Worm (Caenorhabditis elegans) whole organism, L4 larva: ENCODE measurements around the gene lin-5.

Experiments used
- F49E8.2 ChIP-seq: sonication (generic microtip); optimal IDR thresholded peaks from 2 replicates; lab custom pipeline; 2016; ENCODE audit warnings: missing compliant biosample characterization, mild to moderate bottlenecking, missing genetic modification characterization, borderline replicate concordance
- R02D3.7 ChIP-seq: fragments of 150-350 bp; sonication (generic microtip); optimal IDR thresholded peaks from 3 replicates; lab custom pipeline; 2014; ENCODE audit warnings: missing biosample characterization, missing genetic modification characterization
- T20F7.1 ChIP-seq: fragments of 200-800 bp; sonication (Bioruptor generic); optimal IDR thresholded peaks from 2 replicates; lab custom pipeline; 2018; ENCODE audit warnings: mild to moderate bottlenecking, missing genetic modification characterization, missing compliant biosample characterization
- T26A8.4 ChIP-seq: fragments of 200-800 bp; sonication (Bioruptor generic); IDR thresholded peaks from 2 replicates; pipeline ENCODE4 v1.3.6; 2022; ENCODE audit warnings: missing genetic modification characterization, missing compliant biosample characterization
- Y5F2A.4 ChIP-seq: fragments of 200-800 bp; sonication (Bioruptor generic); optimal IDR thresholded peaks from 2 replicates; lab custom pipeline; 2018; ENCODE audit warnings: mild to moderate bottlenecking, missing genetic modification characterization, missing compliant biosample characterization
- Y75B8A.6 ChIP-seq: fragments of 200-800 bp; sonication (Bioruptor generic); IDR thresholded peaks from 2 replicates; pipeline ENCODE4 v1.3.6; 2022; ENCODE audit warnings: missing genetic modification reagents, missing genetic modification characterization, missing compliant biosample characterization
- ZK337.2 ChIP-seq: fragments of 200-800 bp; sonication (Bioruptor generic); IDR thresholded peaks from 2 replicates; pipeline ENCODE4 v1.3.6; 2022; ENCODE audit warnings: missing genetic modification reagents, missing genetic modification characterization, missing compliant biosample characterization
- aha-1 ChIP-seq: fragments of 150-350 bp; peaks from one replicate; lab custom pipeline; 2014; ENCODE audit warnings: missing biosample characterization, missing genetic modification characterization
- arid-1 ChIP-seq: fragments of 200-800 bp; sonication (Bioruptor generic); conservative IDR thresholded peaks from 2 replicates; pipeline ENCODE4 v1.3.6; 2022; ENCODE audit warnings: missing genetic modification reagents, missing genetic modification characterization, missing compliant biosample characterization
- ceh-20 ChIP-seq: fragments of 200-800 bp; sonication (Bioruptor generic); IDR thresholded peaks from 2 replicates; pipeline ENCODE4 v1.3.6; 2022; ENCODE audit warnings: missing genetic modification reagents, missing genetic modification characterization, missing compliant biosample characterization
- ceh-28 ChIP-seq: fragments of 150-350 bp; optimal IDR thresholded peaks from 2 replicates; lab custom pipeline; 2014; ENCODE audit warnings: missing biosample characterization, missing genetic modification reagents, missing genetic modification characterization
- ceh-62 ChIP-seq: sonication (generic microtip); optimal IDR thresholded peaks from 2 replicates; lab custom pipeline; 2017; ENCODE audit warnings: missing biosample characterization, missing genetic modification characterization
- daf-12 ChIP-seq: fragments of 150-350 bp; optimal IDR thresholded peaks from 2 replicates; lab custom pipeline; 2014; ENCODE audit warnings: missing biosample characterization, missing genetic modification reagents, missing genetic modification characterization
- daf-16 ChIP-seq, 3 experiments: sonication (generic microtip); optimal IDR thresholded peaks; 2 replicates each; lab custom pipeline; 2016 to 2017; ENCODE audit warnings: missing genetic modification characterization in 3 of 3, missing genetic modification reagents in 3 of 3, mild to moderate bottlenecking in 2 of 3, missing compliant biosample characterization in 2 of 3, missing biosample characterization in 1 of 3, moderate library complexity in 1 of 3
- dpl-1 ChIP-seq: fragments of 150-350 bp; optimal IDR thresholded peaks from 2 replicates; lab custom pipeline; 2014; ENCODE audit warnings: missing biosample characterization, missing genetic modification reagents, missing genetic modification characterization
- dve-1 ChIP-seq: sonication (generic microtip); optimal IDR thresholded peaks from 2 replicates; lab custom pipeline; 2017; ENCODE audit warnings: antibody characterized with exemption, mild to moderate bottlenecking, missing genetic modification characterization, missing compliant biosample characterization; ENCODE audit not compliant: insufficient read depth
- hif-1 ChIP-seq, 2 experiments: sonication (generic microtip); optimal IDR thresholded peaks; 2 replicates each; lab custom pipeline; 2016 to 2017; ENCODE audit warnings: missing compliant biosample characterization in 2 of 2, missing genetic modification characterization in 2 of 2, missing genetic modification reagents in 2 of 2, missing genotype in 2 of 2, mild to moderate bottlenecking in 1 of 2
- hlh-30 ChIP-seq: sonication (generic microtip); optimal IDR thresholded peaks from 2 replicates; lab custom pipeline; 2017; ENCODE audit warnings: antibody characterized with exemption, mild to moderate bottlenecking, missing genetic modification characterization, missing compliant biosample characterization; ENCODE audit not compliant: insufficient read depth
- hmg-1.1 ChIP-seq: fragments of 200-800 bp; sonication (Bioruptor generic); IDR thresholded peaks from 2 replicates; pipeline ENCODE4 v1.3.6; 2022; ENCODE audit warnings: missing genetic modification reagents, missing genetic modification characterization, missing compliant biosample characterization
- jun-1 ChIP-seq: fragments of 150-350 bp; optimal IDR thresholded peaks from 2 replicates; lab custom pipeline; 2014; ENCODE audit warnings: missing biosample characterization, missing genetic modification reagents, missing genetic modification characterization
- lim-7 ChIP-seq: fragments of 200-800 bp; sonication (Bioruptor generic); IDR thresholded peaks from 2 replicates; pipeline ENCODE4 v1.3.6; 2022; ENCODE audit warnings: missing genetic modification characterization, missing compliant biosample characterization
- lin-29 ChIP-seq: fragments of 200-800 bp; sonication (Bioruptor generic); IDR thresholded peaks from 2 replicates; pipeline ENCODE4 v1.3.6; 2022; ENCODE audit warnings: missing genetic modification reagents, missing genetic modification characterization, missing compliant biosample characterization
- lin-39 ChIP-seq: fragments of 150-350 bp; optimal IDR thresholded peaks from 2 replicates; lab custom pipeline; 2014; ENCODE audit warnings: missing biosample characterization, missing genetic modification reagents, missing genetic modification characterization
- lsy-2 ChIP-seq, 2 experiments: fragments of 150-350 bp in 1 of 2; sonication (generic microtip) in 1 of 2; optimal IDR thresholded peaks; 2 replicates each; lab custom pipeline; 2014 to 2017; ENCODE audit warnings: missing biosample characterization in 2 of 2, missing genetic modification characterization in 2 of 2
- mdt-29 ChIP-seq: fragments of 200-800 bp; sonication (Bioruptor generic); IDR thresholded peaks from 2 replicates; pipeline ENCODE4 v1.3.6; 2022; ENCODE audit warnings: missing genetic modification reagents, missing genetic modification characterization, missing compliant biosample characterization
- mep-1 ChIP-seq: fragments of 150-350 bp; sonication (generic microtip); optimal IDR thresholded peaks from 3 replicates; lab custom pipeline; 2014; ENCODE audit warnings: missing biosample characterization, missing genetic modification characterization
- mes-2 ChIP-seq: sonication (generic microtip); optimal IDR thresholded peaks from 2 replicates; lab custom pipeline; 2016; ENCODE audit warnings: missing genotype, mild to moderate bottlenecking, missing genetic modification characterization, missing compliant biosample characterization; ENCODE audit not compliant: poor library complexity, severe bottlenecking
- nhr-102 ChIP-seq: sonication (generic microtip); optimal IDR thresholded peaks from 2 replicates; lab custom pipeline; 2016; ENCODE audit warnings: mild to moderate bottlenecking, missing genetic modification characterization, moderate library complexity, missing compliant biosample characterization
- nhr-111 ChIP-seq: fragments of 200-800 bp; sonication (Bioruptor generic); optimal IDR thresholded peaks from 2 replicates; lab custom pipeline; 2018; ENCODE audit warnings: mild to moderate bottlenecking, missing genetic modification characterization, missing compliant biosample characterization
- nhr-237 ChIP-seq: sonication (generic microtip); optimal IDR thresholded peaks from 2 replicates; lab custom pipeline; 2017; ENCODE audit warnings: missing biosample characterization, missing genetic modification characterization
- nhr-28 ChIP-seq: fragments of 150-350 bp; optimal IDR thresholded peaks from 2 replicates; lab custom pipeline; 2014; ENCODE audit warnings: missing biosample characterization, missing genetic modification characterization
- nhr-41 ChIP-seq: fragments of 200-800 bp; sonication (Bioruptor generic); IDR thresholded peaks from 2 replicates; pipeline ENCODE4 v1.3.6; 2022; ENCODE audit warnings: missing genetic modification reagents, missing genetic modification characterization, missing compliant biosample characterization
- nhr-48 ChIP-seq: sonication (generic microtip); optimal IDR thresholded peaks from 2 replicates; lab custom pipeline; 2016; ENCODE audit warnings: mild to moderate bottlenecking, missing genetic modification characterization, missing compliant biosample characterization
- nhr-6 ChIP-seq: fragments of 150-350 bp; optimal IDR thresholded peaks from 2 replicates; lab custom pipeline; 2014; ENCODE audit warnings: missing biosample characterization, missing genetic modification characterization
- nhr-76 ChIP-seq: fragments of 150-350 bp; optimal IDR thresholded peaks from 2 replicates; lab custom pipeline; 2014; ENCODE audit warnings: missing biosample characterization, missing genetic modification characterization
- rbr-2 ChIP-seq: sonication (generic microtip); optimal IDR thresholded peaks from 2 replicates; lab custom pipeline; 2016; ENCODE audit warnings: missing genotype, missing genetic modification characterization, missing compliant biosample characterization
- set-16 ChIP-seq: fragments of 200-800 bp; sonication (Bioruptor generic); IDR thresholded peaks from 2 replicates; pipeline ENCODE4 v1.3.6; 2022; ENCODE audit warnings: missing genetic modification reagents, missing genetic modification characterization, missing compliant biosample characterization
- unc-39 ChIP-seq: sonication (generic microtip); optimal IDR thresholded peaks from 2 replicates; lab custom pipeline; 2017; ENCODE audit warnings: missing biosample characterization, missing genetic modification characterization
- unc-62 ChIP-seq, 3 experiments: fragments of 150-350 bp in 1 of 3; sonication (generic microtip); optimal IDR thresholded peaks in 2 of 3; peaks in 1 of 3; 1 replicate in 1 of 3; 2 replicates in 2 of 3; lab custom pipeline; 2014 to 2017; ENCODE audit warnings: missing biosample characterization in 3 of 3, missing genetic modification characterization in 3 of 3, missing genetic modification reagents in 3 of 3, missing genotype in 1 of 3
- zag-1 ChIP-seq: fragments of 150-350 bp; optimal IDR thresholded peaks from 2 replicates; lab custom pipeline; 2014; ENCODE audit warnings: missing biosample characterization, missing genetic modification characterization

lin-5 gene

DNA sequence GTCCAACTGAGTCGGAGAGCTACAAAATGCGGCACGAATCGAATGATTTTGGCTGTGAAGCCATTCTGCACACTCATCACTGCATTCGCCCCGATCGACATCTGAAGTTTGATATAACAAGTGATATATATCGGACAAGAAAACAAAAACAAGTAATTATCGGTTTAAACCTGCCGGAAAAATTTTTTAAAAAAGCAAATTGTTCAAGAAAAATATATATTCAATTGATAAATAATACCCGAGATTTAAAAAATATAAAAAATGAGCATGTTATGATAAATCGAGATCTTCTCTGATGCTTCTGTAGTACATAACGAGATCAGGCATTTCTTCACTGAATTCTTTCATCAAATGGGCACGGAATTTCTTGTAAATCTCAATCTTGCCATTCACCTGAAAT lies 6.7 kb upstream of the lin-5 start, which contains the start of gene T09A5.5:
Gene T09A5.5 (minus strand): TSS at position 101 of the 400 bp plus-strand sequence.
- no peak for TF ChIP-seq Y5F2A.4
- no peak for TF ChIP-seq hmg-1.1 (GFP tag; lab: Robert Waterston, UW)
- no peak for TF ChIP-seq R02D3.7 (tag; lab: Kevin White, UChicago)
- no peak for TF ChIP-seq daf-12 (tag; lab: Kevin White, UChicago)
- no peak for TF ChIP-seq unc-39 (tag; lab: Kevin White, UChicago)
- no peak for TF ChIP-seq nhr-48 (tag; lab: Kevin White, UChicago)
- TF ChIP-seq nhr-6 (tag; lab: Kevin White, UChicago): no peak
- no peak for TF ChIP-seq lin-29 (GFP tag; lab: Robert Waterston, UW)
- TF ChIP-seq nhr-28 (tag; lab: Kevin White, UChicago): no peak
- TF ChIP-seq nhr-76 (tag; lab: Kevin White, UChicago): no peak
- TF ChIP-seq zag-1 (tag; lab: Kevin White, UChicago): no peak
- no peak for TF ChIP-seq nhr-111 (GFP tag; lab: Kevin White, UChicago)
- no peak for TF ChIP-seq T20F7.1
- no peak for TF ChIP-seq dve-1 (tag; lab: Kevin White, UChicago)
- no peak for TF ChIP-seq jun-1 (tag; lab: Kevin White, UChicago)
- TF ChIP-seq lim-7 (GFP tag; lab: Robert Waterston, UW): no peak
- TF ChIP-seq mes-2 (tag; lab: Kevin White, UChicago): no peak

DNA sequence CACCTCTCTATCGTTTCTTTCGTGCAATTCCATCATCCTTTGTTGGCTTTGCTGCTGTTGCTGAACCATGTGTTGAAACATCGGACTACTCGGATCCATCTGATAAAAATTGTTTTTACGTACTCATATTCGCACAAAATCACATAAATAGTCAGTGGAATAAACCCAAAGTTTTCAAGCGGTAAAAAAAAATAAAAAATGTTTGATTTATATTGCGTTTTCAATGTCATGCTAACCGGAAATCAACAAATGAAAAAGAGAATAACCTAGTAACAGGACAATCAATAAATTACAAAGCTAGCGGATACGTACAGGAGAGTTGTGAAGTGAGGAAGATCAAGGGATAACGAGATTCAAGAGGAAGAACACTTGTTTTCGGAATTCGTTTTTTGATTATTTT lies 5.4 kb upstream of the lin-5 start, which contains the start of gene mdt-10:
Gene mdt-10 (minus strand): TSS at position 101 of the 400 bp plus-strand sequence.
- TF ChIP-seq F49E8.2: no peak
- TF ChIP-seq unc-62 (GFP tag; optimal IDR thresholded peaks at IDR 0.05 in 1 of 2; lab: Kevin White, UChicago): no peak
- TF ChIP-seq unc-62 (tag; optimal IDR thresholded peaks at IDR 0.05; lab: Kevin White, UChicago): no peak

- TF ChIP-seq lin-39 (tag; lab: Kevin White, UChicago) (no peak), aha-1 (tag; lab: Kevin White, UChicago) (peak; percentile 26), nhr-237 (tag; lab: Kevin White, UChicago) (no peak)
These were observed 4.8 kb upstream of the lin-5 start, which contains the start of gene mdmh-35 for ce11 chrII:7855619-7856018. Gene mdmh-35 (minus strand): TSS chrII:7855719.

DNA sequence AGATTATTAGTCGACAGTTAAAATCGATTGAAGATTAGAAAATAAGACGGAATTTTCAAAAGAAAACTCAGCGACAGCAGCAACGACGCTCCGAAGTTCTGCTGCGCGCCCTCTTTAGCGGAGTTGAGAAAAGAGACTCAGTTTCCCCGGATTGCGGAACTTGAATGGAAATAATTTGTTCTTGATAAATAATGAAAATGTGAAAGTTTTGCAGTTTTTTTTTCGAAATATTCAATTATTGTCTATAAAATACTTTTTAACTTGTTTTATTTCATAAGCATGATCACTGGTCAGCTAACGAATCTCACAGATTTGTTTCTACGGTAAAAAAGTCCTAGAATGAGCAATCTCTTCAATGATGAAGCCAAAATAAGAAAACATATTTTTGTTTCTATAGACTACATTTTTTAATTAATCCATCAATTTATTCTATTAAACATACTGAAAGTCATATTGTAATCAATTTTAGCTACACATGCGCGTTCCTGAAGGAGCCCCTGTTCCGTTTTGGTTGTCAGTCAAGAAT lies 2.8 kb upstream of the lin-5 start, which contains the start of the genes cec-3 and T09A5.15:
Gene cec-3 (minus strand): TSS at position 116 of the 526 bp plus-strand sequence.
Gene T09A5.15 (plus strand): TSS at position 476 of the 526 bp plus-strand sequence.
- TF ChIP-seq arid-1 (GFP tag; lab: Robert Waterston, UW): no peak
- no peak for TF ChIP-seq T26A8.4
- TF ChIP-seq nhr-102 (tag; lab: Kevin White, UChicago): no peak
- peak; percentile 26 for TF ChIP-seq nhr-28 (tag; lab: Kevin White, UChicago)
- no peak for TF ChIP-seq set-16 (GFP tag; lab: Robert Waterston, UW)
- TF ChIP-seq dve-1 (tag; lab: Kevin White, UChicago): peak; percentile 28
- TF ChIP-seq dpl-1: peak; percentile 52
- no peak for TF ChIP-seq F49E8.2
- TF ChIP-seq zag-1 (tag; lab: Kevin White, UChicago): no peak
- TF ChIP-seq Y75B8A.6 (GFP tag; lab: Robert Waterston, UW): no peak
- no peak for TF ChIP-seq ZK337.2 (GFP tag; lab: Robert Waterston, UW)
- TF ChIP-seq rbr-2 (tag; lab: Kevin White, UChicago): peak; percentile 28
- peak; percentile 4 for TF ChIP-seq hlh-30
- TF ChIP-seq lsy-2 (tag; optimal IDR thresholded peaks at IDR 0.05; lab: Kevin White, UChicago): peak in 1 of 2 experiments; percentile 66
- no peak for TF ChIP-seq ceh-28 (tag; lab: Kevin White, UChicago)
- peak; percentile 33 for TF ChIP-seq mep-1 (tag; lab: Kevin White, UChicago)
- no peak for TF ChIP-seq nhr-6 (tag; lab: Kevin White, UChicago)
- no peak for TF ChIP-seq ceh-20 (GFP tag; lab: Robert Waterston, UW)
- no peak for TF ChIP-seq mdt-29 (GFP tag; lab: Robert Waterston, UW)
- TF ChIP-seq mes-2 (tag; lab: Kevin White, UChicago): peak; percentile 62
- TF ChIP-seq ceh-62: no peak
- peak; percentile 98 for TF ChIP-seq T20F7.1
- TF ChIP-seq nhr-41 (GFP tag; lab: Robert Waterston, UW): no peak
- TF ChIP-seq daf-16 (GFP tag; optimal IDR thresholded peaks at IDR 0.05; lab: Kevin White, UChicago): no peak
- no peak for TF ChIP-seq daf-16 (tag; optimal IDR thresholded peaks at IDR 0.05; lab: Kevin White, UChicago)
- TF ChIP-seq hif-1 (tag; optimal IDR thresholded peaks at IDR 0.05; lab: Kevin White, UChicago): peak in 1 of 2 experiments; percentile 66
- TF ChIP-seq, all 104 proteins: peak for 10
